Fruit fly (Drosophila melanogaster) S2 (cell line): ENCODE data around the gene Rdh.

Experiments
- CG8478 ChIP-seq: fragments of >200 bp; optimal IDR thresholded peaks from 2 replicates; lab custom pipeline; 2018
- CTCF ChIP-seq, 2 experiments: fragments of >200 bp; optimal IDR thresholded peaks; 2 replicates each; lab custom pipeline; 2018

dm6 chr3L:3824790-3825484 is at the start of gene Rdh:
- TF ChIP-seq CTCF (optimal IDR thresholded peaks at IDR 0.05; lab: Kevin White, UChicago) (no peak), CG8478 (lab: Kevin White, UChicago) (no peak)
